Worm (Caenorhabditis elegans): ENCODE measurements around the gene K02D3.1.

The K02D3.1 gene

ce11 chrX:13687111-13687512, 19.6 kb upstream of the K02D3.1 start (continued):
- no peak for TF ChIP-seq F49E8.2 (tag; optimal IDR thresholded peaks at IDR 0.05; ENCODE audit: borderline replicate concordance)
- no peak for TF ChIP-seq zfp-2 (tag; optimal IDR thresholded peaks at IDR 0.05)
- peak; percentile 58 for TF ChIP-seq hlh-30 (tag; optimal IDR thresholded peaks at IDR 0.05; ENCODE audit: insufficient read depth)
- peak; percentile 73 for TF ChIP-seq hlh-11 (tag; optimal IDR thresholded peaks at IDR 0.05)
- TF ChIP-seq mes-2 (tag; optimal IDR thresholded peaks at IDR 0.05; ENCODE audit: poor library complexity, severe bottlenecking) = peak; percentile 64
- TF ChIP-seq spr-1 (tag; optimal IDR thresholded peaks at IDR 0.05) = peak; percentile 44
- no peak for TF ChIP-seq F44E2.7 (GFP tag; IDR thresholded peaks at IDR 0.05)
- no peak for TF ChIP-seq saeg-2 (GFP tag; IDR thresholded peaks at IDR 0.05)

DNA sequence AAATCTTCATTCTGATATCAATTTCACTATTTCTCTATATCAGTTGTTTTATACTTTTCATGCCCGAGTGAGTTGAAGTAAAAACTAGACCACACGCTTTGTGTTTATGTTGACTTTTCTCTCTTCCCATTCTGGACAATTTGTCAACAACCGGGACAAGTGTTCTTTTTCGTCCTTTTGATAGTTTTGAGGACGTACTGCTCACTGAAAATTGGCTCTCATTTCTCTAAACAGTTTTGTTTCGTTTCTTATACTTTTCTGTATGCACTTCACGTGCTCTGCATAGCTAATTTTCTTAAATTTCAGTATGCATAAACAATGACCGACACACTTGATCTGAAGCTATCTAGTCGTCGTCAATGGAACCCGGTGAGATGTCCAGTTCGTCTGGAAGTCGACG, 19.1 kb upstream of the K02D3.1 start, which contains the start of gene adm-2:
adm-2 (plus strand) TSS at position 301 of the 400 bp plus-strand sequence.
- no peak for TF ChIP-seq daf-16 (GFP tag; optimal IDR thresholded peaks at IDR 0.05)
- peak; percentile 39 for TF ChIP-seq daf-16 (tag; optimal IDR thresholded peaks at IDR 0.05)
- TF ChIP-seq lin-1 (GFP tag; IDR thresholded peaks at IDR 0.05) = no peak

ce11 chrX:13690333-13690732, 16.4 kb upstream of the K02D3.1 start:
- TF ChIP-seq dpl-1 (GFP tag; optimal IDR thresholded peaks at IDR 0.05) (no peak), snpc-4 (tag; optimal IDR thresholded peaks at IDR 0.05) (peak; percentile 52)

- TF ChIP-seq fkh-10 (GFP tag; optimal IDR thresholded peaks at IDR 0.05) = no peak
- no peak for TF ChIP-seq ceh-28 (tag; optimal IDR thresholded peaks at IDR 0.05)
- peak in 1 of 2 experiments; percentile 55 for TF ChIP-seq unc-62 (GFP tag; optimal IDR thresholded peaks at IDR 0.05 in 1 of 2)
- TF ChIP-seq unc-62 (tag; optimal IDR thresholded peaks at IDR 0.05) = no peak
Observed at ce11 chrX:13696152-13696551, 10.6 kb upstream of the K02D3.1 start.

- TF ChIP-seq Y5F2A.4 (GFP tag; optimal IDR thresholded peaks at IDR 0.05) (no peak), mes-2 (tag; optimal IDR thresholded peaks at IDR 0.05; ENCODE audit: poor library complexity, severe bottlenecking) (no peak), Y75B8A.6 (GFP tag; IDR thresholded peaks at IDR 0.05) (no peak), ceh-20 (GFP tag; IDR thresholded peaks at IDR 0.05) (no peak), fos-1 (tag; optimal IDR thresholded peaks at IDR 0.05) (no peak), dmd-9 (GFP tag; IDR thresholded peaks at IDR 0.05) (0 out of 2 replicates have a peak, but pooled peaks have one; percentile 20), ceh-44 (GFP tag; IDR thresholded peaks at IDR 0.05) (no peak), ama-1 (optimal IDR thresholded peaks at IDR 0.05) (no peak)
Observed at ce11 chrX:13697520-13697919, 9.2 kb upstream of the K02D3.1 start.

DNA sequence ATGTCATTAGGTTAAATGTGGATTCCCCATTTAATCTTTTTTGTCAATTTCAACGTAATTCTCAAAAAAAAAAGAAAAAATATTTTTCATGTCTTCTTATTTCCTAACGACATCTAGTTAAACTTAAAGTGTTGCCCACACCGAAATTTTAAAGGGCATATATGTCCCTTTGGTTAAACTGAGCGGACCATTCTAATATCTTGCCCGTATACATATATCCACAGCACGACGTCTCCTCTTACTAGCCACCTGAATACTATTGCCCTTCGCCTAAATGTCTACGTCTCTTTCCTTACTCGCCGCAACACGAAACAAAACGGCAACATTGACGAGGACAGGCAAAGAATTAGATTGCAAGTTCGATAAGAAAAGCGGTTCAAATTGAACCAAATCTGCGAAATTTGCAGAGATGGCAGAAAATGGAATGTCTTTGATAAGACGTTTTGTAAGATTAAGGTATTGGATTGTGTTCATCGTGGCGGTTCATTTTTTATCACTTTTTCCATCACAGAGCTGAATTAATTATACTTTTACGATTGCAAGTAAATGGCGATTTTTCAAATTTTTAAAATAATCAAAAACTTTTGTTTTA, 6.0 kb upstream of the K02D3.1 start:
- TF ChIP-seq hlh-11 (tag; optimal IDR thresholded peaks at IDR 0.05) = peak; percentile 97
- TF ChIP-seq nhr-42 (GFP tag; IDR thresholded peaks at IDR 0.05) = peak; percentile 99
- TF ChIP-seq zag-1 (tag; optimal IDR thresholded peaks at IDR 0.05) = peak; percentile 100
- TF ChIP-seq mes-2 (tag; optimal IDR thresholded peaks at IDR 0.05; ENCODE audit: poor library complexity, severe bottlenecking) = peak; percentile 98
- TF ChIP-seq zfp-3 (GFP tag; conservative IDR thresholded peaks at IDR 0.05) = peak; percentile 97
- TF ChIP-seq aly-2 (tag; optimal IDR thresholded peaks at IDR 0.05) = no peak
- TF ChIP-seq nhr-237 (tag; optimal IDR thresholded peaks at IDR 0.05) = peak; percentile 95
- TF ChIP-seq arid-1 (GFP tag; conservative IDR thresholded peaks at IDR 0.05) = peak; percentile 93
- TF ChIP-seq lin-39 (tag; optimal IDR thresholded peaks at IDR 0.05) = peak; percentile 99
- peak; percentile 97 for TF ChIP-seq lin-13 (GFP tag; optimal IDR thresholded peaks at IDR 0.05)
- peak; percentile 98 for TF ChIP-seq ztf-11 (tag; optimal IDR thresholded peaks at IDR 0.05)
- no peak for TF ChIP-seq ama-1 (optimal IDR thresholded peaks at IDR 0.05)
- peak; percentile 92 for TF ChIP-seq lir-3 (tag; optimal IDR thresholded peaks at IDR 0.05)
- TF ChIP-seq zip-2 (tag; optimal IDR thresholded peaks at IDR 0.05) = peak; percentile 98
- TF ChIP-seq daf-19 (GFP tag; conservative IDR thresholded peaks at IDR 0.05) = peak; percentile 98
- TF ChIP-seq pqm-1 (tag; optimal IDR thresholded peaks at IDR 0.05) = peak; percentile 26
- TF ChIP-seq lsy-2 (tag; optimal IDR thresholded peaks at IDR 0.05) = peak; percentile 95 to 97
- peak; percentile 97 for TF ChIP-seq hlh-30 (tag; optimal IDR thresholded peaks at IDR 0.05; ENCODE audit: insufficient read depth)
- TF ChIP-seq D1046.2 (GFP tag; IDR thresholded peaks at IDR 0.05) = peak; percentile 95
- peak; percentile 86 for TF ChIP-seq nhr-111 (GFP tag; optimal IDR thresholded peaks at IDR 0.05)
- peak; percentile 99 for TF ChIP-seq rbr-2 (tag; optimal IDR thresholded peaks at IDR 0.05)
- TF ChIP-seq snpc-1.2 (GFP tag; IDR thresholded peaks at IDR 0.05) = peak; percentile 70; the same call in 1 of the 2 replicates
- no peak for TF ChIP-seq F26F4.8 (GFP tag; conservative IDR thresholded peaks at IDR 0.05)

Measured in whole organism, L4 larva.